Fruit fly (Drosophila melanogaster) whole organism, embryonic: ENCODE data around the gene CG32829.

Experiments
- Atf3 ChIP-seq: fragments of 200-800 bp; sonication (Bioruptor generic); optimal IDR thresholded peaks from 3 replicates; lab custom pipeline; 2016; ENCODE audit warnings: missing biosample characterization, missing genetic modification characterization
- CG10274 ChIP-seq: fragments of 200-800 bp; sonication (Bioruptor generic); optimal IDR thresholded peaks from 3 replicates; lab custom pipeline; 2017; ENCODE audit warnings: missing biosample characterization, mild to moderate bottlenecking, missing genetic modification characterization
- CG10321 ChIP-seq: fragments of 200-800 bp; sonication (Bioruptor generic); IDR thresholded peaks from 2 replicates; pipeline ENCODE4 v1.3.6; 2022; ENCODE audit warnings: missing biosample characterization, missing genetic modification characterization
- CG10654 ChIP-seq: fragments of 200-800 bp; sonication (Bioruptor generic); optimal IDR thresholded peaks from 2 replicates; lab custom pipeline; 2016; ENCODE audit warnings: missing biosample characterization, missing genetic modification characterization
- CG11093 ChIP-seq: fragments of 200-800 bp; sonication (Bioruptor generic); IDR thresholded peaks from 3 replicates; pipeline ENCODE4 v1.3.6; 2022; ENCODE audit warnings: missing biosample characterization, missing genetic modification characterization
- CG11504 ChIP-seq: fragments of 200-800 bp; sonication (Bioruptor generic); optimal IDR thresholded peaks from 3 replicates; lab custom pipeline; 2019; ENCODE audit warnings: missing biosample characterization, mild to moderate bottlenecking, missing genetic modification characterization, moderate library complexity
- CG11723 ChIP-seq: fragments of 200-800 bp; sonication (Bioruptor generic); optimal IDR thresholded peaks from 2 replicates; lab custom pipeline; 2017; ENCODE audit warnings: missing biosample characterization, mild to moderate bottlenecking, missing genetic modification characterization
- CG15514 ChIP-seq: fragments of 200-800 bp; sonication (Bioruptor generic); optimal IDR thresholded peaks from 3 replicates; lab custom pipeline; 2017; ENCODE audit warnings: missing biosample characterization, missing genetic modification characterization, mild to moderate bottlenecking, moderate library complexity, missing genetic modification reagents
- CG17612 ChIP-seq: fragments of 200-800 bp; sonication (Bioruptor generic); IDR thresholded peaks from 2 replicates; pipeline ENCODE4 v1.3.6; 2022; ENCODE audit warnings: missing biosample characterization, missing genetic modification characterization
- CG2129 ChIP-seq: fragments of 200-800 bp; sonication (Bioruptor generic); IDR thresholded peaks from 2 replicates; pipeline ENCODE4 v1.3.6; 2022; ENCODE audit warnings: missing biosample characterization, missing genetic modification characterization; ENCODE audit not compliant: partially characterized antibody
- CG2199 ChIP-seq: fragments of 200-800 bp; sonication (Bioruptor generic); IDR thresholded peaks from 3 replicates; pipeline ENCODE4 v1.3.6; 2022; ENCODE audit warnings: missing biosample characterization, missing genetic modification characterization
- CG2875 ChIP-seq: fragments of 200-800 bp; sonication (Bioruptor generic); optimal IDR thresholded peaks from 2 replicates; lab custom pipeline; 2017; ENCODE audit warnings: missing biosample characterization, mild to moderate bottlenecking, missing genetic modification characterization, missing genetic modification reagents
- CG3065 ChIP-seq: fragments of 200-800 bp; sonication (Bioruptor generic); optimal IDR thresholded peaks from 2 replicates; lab custom pipeline; 2016; ENCODE audit warnings: missing biosample characterization, missing genetic modification characterization
- CG3995 ChIP-seq: fragments of 200-800 bp; sonication (Bioruptor generic); optimal IDR thresholded peaks from 3 replicates; lab custom pipeline; 2016; ENCODE audit warnings: missing biosample characterization, missing genetic modification characterization
- CG42726 ChIP-seq: fragments of 200-800 bp; sonication (Bioruptor generic); IDR thresholded peaks from 2 replicates; pipeline ENCODE4 v1.3.6; 2022; ENCODE audit warnings: missing biosample characterization, missing genetic modification characterization; ENCODE audit not compliant: partially characterized antibody
- CG7556 ChIP-seq: fragments of 200-800 bp; sonication (Bioruptor generic); optimal IDR thresholded peaks from 2 replicates; lab custom pipeline; 2017; ENCODE audit warnings: missing biosample characterization, mild to moderate bottlenecking, missing genetic modification characterization
- CG8478 ChIP-seq: fragments of >200 bp; optimal IDR thresholded peaks from 2 replicates; lab custom pipeline; 2018
- CG8944 ChIP-seq: fragments of 200-800 bp; sonication (Bioruptor generic); optimal IDR thresholded peaks from 3 replicates; lab custom pipeline; 2016; ENCODE audit warnings: missing biosample characterization, missing genetic modification characterization
- CG9215 ChIP-seq: fragments of 200-800 bp; sonication (Bioruptor generic); IDR thresholded peaks from 2 replicates; pipeline ENCODE4 v1.3.6; 2022; ENCODE audit warnings: missing biosample characterization, missing genetic modification characterization
- CHES-1-like ChIP-seq: fragments of 200-800 bp; sonication (Bioruptor generic); optimal IDR thresholded peaks from 2 replicates; lab custom pipeline; 2016; ENCODE audit warnings: missing biosample characterization, missing genetic modification characterization
- Gsc ChIP-seq: fragments of 200-800 bp; sonication (Bioruptor generic); IDR thresholded peaks from 2 replicates; pipeline ENCODE4 v1.3.6; 2022; ENCODE audit warnings: missing biosample characterization, missing genetic modification characterization
- Lpt ChIP-seq: fragments of >200 bp; optimal IDR thresholded peaks from 2 replicates; lab custom pipeline; 2018; ENCODE audit warnings: missing biosample characterization, missing genetic modification characterization
- Mad ChIP-seq: fragments of 200-800 bp; sonication (Bioruptor generic); optimal IDR thresholded peaks from 2 replicates; lab custom pipeline; 2016; ENCODE audit warnings: missing biosample characterization, missing genetic modification characterization
- Mes4 ChIP-seq: fragments of 200-800 bp; sonication (Bioruptor generic); optimal IDR thresholded peaks from 2 replicates; lab custom pipeline; 2016; ENCODE audit warnings: missing biosample characterization, missing genetic modification characterization
- Nf-YA ChIP-seq: fragments of 200-800 bp; sonication (Bioruptor generic); IDR thresholded peaks from 2 replicates; pipeline ENCODE4 v1.3.6; 2022; ENCODE audit warnings: missing biosample characterization, missing genetic modification characterization
- Opbp ChIP-seq: fragments of 200-800 bp; sonication (Bioruptor generic); IDR thresholded peaks from 3 replicates; pipeline ENCODE4 v1.3.6; 2022; ENCODE audit warnings: missing biosample characterization, missing genetic modification characterization; ENCODE audit not compliant: partially characterized antibody
- Pdp1 ChIP-seq, 2 experiments: fragments of 200-800 bp; sonication (Bioruptor generic); optimal IDR thresholded peaks; 3 replicates each; lab custom pipeline; 2016; ENCODE audit warnings: missing biosample characterization in 2 of 2, missing genetic modification characterization in 2 of 2, mild to moderate bottlenecking in 1 of 2, moderate library complexity in 1 of 2
- Poxn ChIP-seq: fragments of 200-800 bp; sonication (Bioruptor generic); IDR thresholded peaks from 2 replicates; pipeline ENCODE4 v1.3.6; 2022; ENCODE audit warnings: missing biosample characterization, missing genetic modification characterization
- Sin3A ChIP-seq: fragments of >200 bp; optimal IDR thresholded peaks from 2 replicates; lab custom pipeline; 2018
- Spps ChIP-seq: fragments of 200-800 bp; sonication (Bioruptor generic); optimal IDR thresholded peaks from 2 replicates; lab custom pipeline; 2018; ENCODE audit warnings: missing biosample characterization, mild to moderate bottlenecking, missing genetic modification characterization
- Trl ChIP-seq, 3 experiments: fragments of >200 bp in 2 of 3; fragments of 200-800 bp in 1 of 3; sonication (Bioruptor generic) in 1 of 3; optimal IDR thresholded peaks; 2 replicates in 1 of 3; 3 replicates in 2 of 3; lab custom pipeline; 2016 to 2017; ENCODE audit warnings: missing biosample characterization in 1 of 3, missing genetic modification characterization in 1 of 3
- bbx ChIP-seq: fragments of 200-800 bp; sonication (Bioruptor generic); IDR thresholded peaks from 2 replicates; pipeline ENCODE4 v1.3.6; 2022; ENCODE audit warnings: missing biosample characterization, missing genetic modification characterization; ENCODE audit not compliant: partially characterized antibody
- cato ChIP-seq: fragments of 200-800 bp; sonication (Bioruptor generic); optimal IDR thresholded peaks from 2 replicates; lab custom pipeline; 2016; ENCODE audit warnings: missing biosample characterization, missing genetic modification characterization, borderline replicate concordance
- crp ChIP-seq, 2 experiments: fragments of 200-800 bp; sonication (Bioruptor generic); optimal IDR thresholded peaks; 2 replicates in 1 of 2; 3 replicates in 1 of 2; lab custom pipeline; 2017; ENCODE audit warnings: missing biosample characterization in 2 of 2, missing genetic modification characterization in 2 of 2, mild to moderate bottlenecking in 1 of 2, moderate library complexity in 1 of 2
- ems ChIP-seq: fragments of 200-800 bp; sonication (Bioruptor generic); optimal IDR thresholded peaks from 3 replicates; lab custom pipeline; 2016; ENCODE audit warnings: missing biosample characterization, missing genetic modification characterization
- fd3F ChIP-seq: fragments of 200-800 bp; sonication (Bioruptor generic); optimal IDR thresholded peaks from 2 replicates; lab custom pipeline; 2018; ENCODE audit warnings: missing biosample characterization, mild to moderate bottlenecking, missing genetic modification characterization, moderate library complexity
- gem ChIP-seq: fragments of 200-800 bp; sonication (Bioruptor generic); optimal IDR thresholded peaks from 2 replicates; lab custom pipeline; 2019; ENCODE audit warnings: missing biosample characterization, mild to moderate bottlenecking, missing genetic modification characterization, moderate library complexity
- gsb ChIP-seq: fragments of 200-800 bp; sonication (Bioruptor generic); IDR thresholded peaks from 2 replicates; pipeline ENCODE4 v1.3.6; 2022; ENCODE audit warnings: missing biosample characterization, missing genetic modification characterization
- hbn ChIP-seq: fragments of 200-800 bp; sonication (Bioruptor generic); IDR thresholded peaks from 2 replicates; pipeline ENCODE4 v1.3.6; 2022; ENCODE audit warnings: missing biosample characterization, missing genetic modification characterization; ENCODE audit not compliant: partially characterized antibody
- klu ChIP-seq: fragments of 200-800 bp; sonication (Bioruptor generic); IDR thresholded peaks from 2 replicates; pipeline ENCODE4 v1.3.6; 2022; ENCODE audit warnings: missing biosample characterization, missing genetic modification characterization
- lab ChIP-seq: fragments of 200-800 bp; sonication (Bioruptor generic); optimal IDR thresholded peaks from 3 replicates; lab custom pipeline; 2017; ENCODE audit warnings: missing biosample characterization, missing genetic modification characterization, mild to moderate bottlenecking, moderate library complexity, missing genetic modification reagents
- lola ChIP-seq, 3 experiments: fragments of >200 bp in 2 of 3; fragments of 200-800 bp in 1 of 3; sonication (Bioruptor generic) in 1 of 3; optimal IDR thresholded peaks; 2 replicates each; lab custom pipeline; 2017 to 2019; ENCODE audit warnings: missing biosample characterization in 3 of 3, missing genetic modification characterization in 3 of 3, mild to moderate bottlenecking in 1 of 3, moderate library complexity in 1 of 3
- p53 ChIP-seq: fragments of 200-800 bp; sonication (Bioruptor generic); optimal IDR thresholded peaks from 2 replicates; lab custom pipeline; 2016; ENCODE audit warnings: missing biosample characterization, missing genetic modification characterization
- pita ChIP-seq: fragments of 200-800 bp; sonication (Bioruptor generic); optimal IDR thresholded peaks from 2 replicates; lab custom pipeline; 2017; ENCODE audit warnings: missing biosample characterization, mild to moderate bottlenecking, missing genetic modification characterization
- psq ChIP-seq: fragments of 200-800 bp; sonication (Bioruptor generic); optimal IDR thresholded peaks from 2 replicates; lab custom pipeline; 2017; ENCODE audit warnings: missing biosample characterization, missing genetic modification characterization
- pum ChIP-seq: fragments of 200-800 bp; sonication (Bioruptor generic); optimal IDR thresholded peaks from 2 replicates; lab custom pipeline; 2016; ENCODE audit warnings: missing biosample characterization, missing genetic modification characterization
- ranshi ChIP-seq: fragments of 200-800 bp; sonication (Bioruptor generic); IDR thresholded peaks from 2 replicates; pipeline ENCODE4 v1.3.6; 2022; ENCODE audit warnings: missing biosample characterization, missing genetic modification characterization
- rib ChIP-seq: fragments of 200-800 bp; sonication (Bioruptor generic); IDR thresholded peaks from 2 replicates; pipeline ENCODE4 v1.3.6; 2022; ENCODE audit warnings: missing biosample characterization, missing genetic modification characterization
- tx ChIP-seq: fragments of 200-800 bp; sonication (Bioruptor generic); optimal IDR thresholded peaks from 2 replicates; lab custom pipeline; 2016; ENCODE audit warnings: missing biosample characterization, missing genetic modification characterization
- usp ChIP-seq: fragments of >200 bp; optimal IDR thresholded peaks from 2 replicates; lab custom pipeline; 2017; ENCODE audit warnings: missing biosample characterization, missing genetic modification characterization
- wdn ChIP-seq: fragments of 200-800 bp; sonication (Bioruptor generic); IDR thresholded peaks from 2 replicates; pipeline ENCODE4 v1.3.6; 2022; ENCODE audit warnings: missing biosample characterization, missing genetic modification characterization
- zf30C ChIP-seq: fragments of 200-800 bp; sonication (Bioruptor generic); optimal IDR thresholded peaks from 3 replicates; lab custom pipeline; 2018; ENCODE audit warnings: missing biosample characterization, mild to moderate bottlenecking, missing genetic modification characterization

Gene CG32829

dm6 chr2L:6948540-6948942, 32.3 kb upstream of the CG32829 start, which contains the start of gene ihog (continued):
- TF ChIP-seq p53: no peak
- no peak for TF ChIP-seq CG8478 (lab: Kevin White, UChicago)
- TF ChIP-seq CG11093 (GFP tag; lab: Robert Waterston, UW): no peak
- no peak for TF ChIP-seq lola (GFP tag; optimal IDR thresholded peaks at IDR 0.05; lab: Kevin White, UChicago)
- no peak for TF ChIP-seq Nf-YA (GFP tag; lab: Robert Waterston, UW)
- no peak for TF ChIP-seq CG11504 (tag; lab: Kevin White, UChicago)
- TF ChIP-seq ranshi: no peak
- peak; percentile 100 for TF ChIP-seq CG15514
- no peak for TF ChIP-seq Poxn (GFP tag; lab: Robert Waterston, UW)
- no peak for TF ChIP-seq Atf3 (GFP tag; lab: Kevin White, UChicago)
- TF ChIP-seq lab (GFP tag; lab: Kevin White, UChicago): no peak
- no peak for TF ChIP-seq CG2199 (GFP tag; lab: Robert Waterston, UW)
- TF ChIP-seq klu (GFP tag; lab: Robert Waterston, UW): no peak
- no peak for TF ChIP-seq psq
- no peak for TF ChIP-seq CG10274
- TF ChIP-seq Trl (optimal IDR thresholded peaks at IDR 0.05; lab: Kevin White, UChicago): no peak
- no peak for TF ChIP-seq Trl (GFP tag; optimal IDR thresholded peaks at IDR 0.05; lab: Kevin White, UChicago)
- no peak for TF ChIP-seq ems
- no peak for TF ChIP-seq Sin3A (lab: Kevin White, UChicago)
- TF ChIP-seq rib (GFP tag; lab: Robert Waterston, UW): no peak
- TF ChIP-seq crp (GFP tag; optimal IDR thresholded peaks at IDR 0.05; lab: Kevin White, UChicago): no peak
- TF ChIP-seq CG8944 (GFP tag; lab: Kevin White, UChicago): no peak
- TF ChIP-seq CG7556: peak; percentile 20
- TF ChIP-seq bbx (GFP tag; lab: Robert Waterston, UW): peak; percentile 72
- TF ChIP-seq CG10654 (GFP tag; lab: Kevin White, UChicago): no peak
- no peak for TF ChIP-seq gem
- no peak for TF ChIP-seq CG2875
- TF ChIP-seq Lpt (GFP tag; lab: Kevin White, UChicago): no peak
- TF ChIP-seq pita: no peak
- TF ChIP-seq CG9215 (GFP tag; lab: Robert Waterston, UW): no peak
- TF ChIP-seq tx (GFP tag; lab: Kevin White, UChicago): no peak
- no peak for TF ChIP-seq usp (GFP tag; lab: Kevin White, UChicago)
- TF ChIP-seq CG10321 (GFP tag; lab: Robert Waterston, UW): no peak
- TF ChIP-seq CHES-1-like (GFP tag; lab: Kevin White, UChicago): no peak
- TF ChIP-seq pum (GFP tag; lab: Kevin White, UChicago): no peak
- peak; percentile 67 for TF ChIP-seq Opbp (GFP tag; lab: Robert Waterston, UW)
- no peak for TF ChIP-seq Mad (GFP tag; lab: Kevin White, UChicago)
- TF ChIP-seq CG17612 (GFP tag; lab: Robert Waterston, UW): no peak
- TF ChIP-seq wdn (GFP tag; lab: Robert Waterston, UW): no peak
- TF ChIP-seq gsb (GFP tag; lab: Robert Waterston, UW): no peak
- no peak for TF ChIP-seq Spps (tag; lab: Kevin White, UChicago)
- TF ChIP-seq CG42726 (GFP tag; lab: Robert Waterston, UW): no peak; the same call in 1 of the 2 replicates
- no peak for TF ChIP-seq CG11723
- no peak for TF ChIP-seq CG3065 (GFP tag; lab: Kevin White, UChicago)
- no peak for TF ChIP-seq Gsc (GFP tag; lab: Robert Waterston, UW)
- TF ChIP-seq CG2129 (GFP tag; lab: Robert Waterston, UW): no peak
- 0 out of 2 replicates have a peak, but pooled peaks have one; percentile 23 for TF ChIP-seq hbn (GFP tag; lab: Robert Waterston, UW)
- no peak for TF ChIP-seq Mes4 (GFP tag; lab: Kevin White, UChicago)
- TF ChIP-seq CG3995: no peak
- TF ChIP-seq fd3F: no peak
- TF ChIP-seq cato (GFP tag; lab: Kevin White, UChicago): no peak
- no peak for TF ChIP-seq Pdp1 (GFP tag; optimal IDR thresholded peaks at IDR 0.05; lab: Kevin White, UChicago)
- no peak for TF ChIP-seq zf30C (GFP tag; lab: Kevin White, UChicago)
